Worm (Caenorhabditis elegans) whole organism, young adult: Measurements from ENCODE around the gene fbxc-47.
A peak's percentile ranks its signal among the peaks of the same experiment; 100 is the strongest.

Experiments used
- F33H1.4 ChIP-seq: fragments of 200-800 bp; sonication (Bioruptor generic); IDR thresholded peaks from 2 replicates; pipeline ENCODE4 v1.3.6; 2022; ENCODE audit warnings: missing genetic modification reagents, missing genetic modification characterization, missing compliant biosample characterization
- F39B2.1 ChIP-seq: fragments of 200-800 bp; sonication (Bioruptor generic); IDR thresholded peaks from 2 replicates; pipeline ENCODE4 v1.3.6; 2022; ENCODE audit warnings: missing genetic modification reagents, missing genetic modification characterization, missing compliant biosample characterization
- F55B11.4 ChIP-seq: sonication (generic microtip); optimal IDR thresholded peaks from 2 replicates; lab custom pipeline; 2016; ENCODE audit warnings: missing compliant biosample characterization, missing genetic modification characterization, borderline replicate concordance; ENCODE audit not compliant: insufficient read depth
- F57A8.1 ChIP-seq: fragments of 200-800 bp; sonication (Bioruptor generic); optimal IDR thresholded peaks from 2 replicates; lab custom pipeline; 2018; ENCODE audit warnings: mild to moderate bottlenecking, missing genetic modification characterization, moderate library complexity, missing compliant biosample characterization
- K11D2.4 ChIP-seq: fragments of 200-800 bp; sonication (Bioruptor generic); IDR thresholded peaks from 2 replicates; pipeline ENCODE4 v1.3.6; 2022; ENCODE audit warnings: missing genetic modification reagents, missing genetic modification characterization, missing compliant biosample characterization
- K12H6.12 ChIP-seq: fragments of 200-800 bp; sonication (Bioruptor generic); optimal IDR thresholded peaks from 2 replicates; lab custom pipeline; 2018; ENCODE audit warnings: mild to moderate bottlenecking, missing genetic modification characterization, missing compliant biosample characterization
- T26A5.8 ChIP-seq: sonication (generic microtip); optimal IDR thresholded peaks from 2 replicates; lab custom pipeline; 2016; ENCODE audit warnings: missing genetic modification characterization, missing compliant biosample characterization
- Y53G8AR.9 ChIP-seq: fragments of 200-800 bp; sonication (Bioruptor generic); conservative IDR thresholded peaks from 2 replicates; pipeline ENCODE4 v1.3.6; 2022; ENCODE audit warnings: missing genetic modification reagents, missing genetic modification characterization, missing compliant biosample characterization
- Y56A3A.18 ChIP-seq: fragments of 200-800 bp; sonication (Bioruptor generic); IDR thresholded peaks from 2 replicates; pipeline ENCODE4 v1.3.6; 2022; ENCODE audit warnings: missing genetic modification reagents, missing genetic modification characterization, missing compliant biosample characterization
- Y67H2A.10 ChIP-seq: fragments of 200-800 bp; sonication (Bioruptor generic); conservative IDR thresholded peaks from 2 replicates; pipeline ENCODE4 v1.3.6; 2022; ENCODE audit warnings: missing genetic modification reagents, missing genetic modification characterization, missing compliant biosample characterization
- ZK185.1 ChIP-seq: sonication (generic microtip); optimal IDR thresholded peaks from 2 replicates; lab custom pipeline; 2016; ENCODE audit warnings: mild to moderate bottlenecking, missing genetic modification characterization, missing compliant biosample characterization; ENCODE audit not compliant: poor library complexity, severe bottlenecking
- bed-2 ChIP-seq: fragments of 200-800 bp; sonication (Bioruptor generic); IDR thresholded peaks from 2 replicates; pipeline ENCODE4 v1.3.6; 2022; ENCODE audit warnings: missing genetic modification reagents, missing genetic modification characterization, missing compliant biosample characterization
- ccch-3 ChIP-seq: fragments of 200-800 bp; sonication (Bioruptor generic); optimal IDR thresholded peaks from 2 replicates; lab custom pipeline; 2018; ENCODE audit warnings: mild to moderate bottlenecking, missing genetic modification characterization, missing compliant biosample characterization
- cebp-1 ChIP-seq, 2 experiments: fragments of 200-800 bp in 1 of 2; sonication (Bioruptor generic) in 1 of 2; sonication (generic microtip) in 1 of 2; IDR thresholded peaks in 1 of 2; optimal IDR thresholded peaks in 1 of 2; 2 replicates each; pipeline versions ENCODE4 v1.3.6 to Lab custom; 2017 to 2022; ENCODE audit warnings: missing compliant biosample characterization in 2 of 2, missing genetic modification characterization in 2 of 2, mild to moderate bottlenecking in 1 of 2, missing genetic modification reagents in 1 of 2, moderate library complexity in 1 of 2
- cebp-2 ChIP-seq: fragments of 200-800 bp; sonication (Bioruptor generic); IDR thresholded peaks from 2 replicates; pipeline ENCODE4 v1.3.6; 2022; ENCODE audit warnings: missing genetic modification characterization, missing compliant biosample characterization
- ceh-100 ChIP-seq: fragments of 200-800 bp; sonication (Bioruptor generic); IDR thresholded peaks from 2 replicates; pipeline ENCODE4 v1.3.6; 2022; ENCODE audit warnings: missing genetic modification reagents, missing genetic modification characterization, missing compliant biosample characterization
- dox-1 ChIP-seq: fragments of 200-800 bp; sonication (Bioruptor generic); IDR thresholded peaks from 2 replicates; pipeline ENCODE4 v1.3.6; 2022; ENCODE audit warnings: missing genetic modification reagents, missing genetic modification characterization, missing compliant biosample characterization
- efl-1 ChIP-seq: fragments of 150-350 bp; optimal IDR thresholded peaks from 2 replicates; lab custom pipeline; 2014; ENCODE audit warnings: missing biosample characterization, missing genetic modification reagents, missing genetic modification characterization
- egrh-3 ChIP-seq: fragments of 200-800 bp; sonication (Bioruptor generic); IDR thresholded peaks from 2 replicates; pipeline ENCODE4 v1.3.6; 2022; ENCODE audit warnings: missing genetic modification reagents, missing genetic modification characterization, missing compliant biosample characterization
- ekl-4 ChIP-seq: fragments of 200-800 bp; sonication (Bioruptor generic); IDR thresholded peaks from 2 replicates; pipeline ENCODE4 v1.3.6; 2022; ENCODE audit warnings: missing genetic modification reagents, missing genetic modification characterization, missing compliant biosample characterization
- hmg-1.2 ChIP-seq: fragments of 200-800 bp; sonication (Bioruptor generic); IDR thresholded peaks from 2 replicates; pipeline ENCODE4 v1.3.6; 2022; ENCODE audit warnings: missing genetic modification reagents, missing genetic modification characterization, missing compliant biosample characterization
- lag-1 ChIP-seq: fragments of 200-800 bp; sonication (Bioruptor generic); IDR thresholded peaks from 2 replicates; pipeline ENCODE4 v1.3.6; 2022; ENCODE audit warnings: missing genetic modification reagents, missing genetic modification characterization, missing compliant biosample characterization
- let-526 ChIP-seq: fragments of 200-800 bp; sonication (Bioruptor generic); IDR thresholded peaks from 2 replicates; pipeline ENCODE4 v1.3.6; 2022; ENCODE audit warnings: missing genetic modification reagents, missing genetic modification characterization, missing compliant biosample characterization
- lin-40 ChIP-seq: sonication (generic microtip); optimal IDR thresholded peaks from 2 replicates; lab custom pipeline; 2016; ENCODE audit warnings: missing genetic modification characterization, mild to moderate bottlenecking, missing compliant biosample characterization, missing genotype, missing genetic modification reagents
- madf-6 ChIP-seq: fragments of 200-800 bp; sonication (Bioruptor generic); IDR thresholded peaks from 2 replicates; pipeline ENCODE4 v1.3.6; 2022; ENCODE audit warnings: missing genetic modification reagents, missing genetic modification characterization, missing compliant biosample characterization
- mel-28 ChIP-seq: sonication (generic microtip); optimal IDR thresholded peaks from 2 replicates; lab custom pipeline; 2016; ENCODE audit warnings: borderline replicate concordance, mild to moderate bottlenecking, missing genetic modification characterization, missing compliant biosample characterization
- nfyb-1 ChIP-seq: fragments of 200-800 bp; sonication (Bioruptor generic); IDR thresholded peaks from 2 replicates; pipeline ENCODE4 v1.3.6; 2022; ENCODE audit warnings: missing genetic modification reagents, missing genetic modification characterization, missing compliant biosample characterization
- nhr-120 ChIP-seq: fragments of 200-800 bp; sonication (Bioruptor generic); IDR thresholded peaks from 2 replicates; pipeline ENCODE4 v1.3.6; 2022; ENCODE audit warnings: missing genetic modification characterization, missing compliant biosample characterization
- nhr-90 ChIP-seq: sonication (generic microtip); optimal IDR thresholded peaks from 2 replicates; lab custom pipeline; 2016; ENCODE audit warnings: missing genotype, mild to moderate bottlenecking, missing genetic modification characterization, missing compliant biosample characterization
- sdz-38 ChIP-seq: sonication (generic microtip); optimal IDR thresholded peaks from 2 replicates; lab custom pipeline; 2016; ENCODE audit warnings: missing genotype, missing genetic modification characterization, missing compliant biosample characterization
- tbx-9 ChIP-seq: sonication (generic microtip); optimal IDR thresholded peaks from 2 replicates; lab custom pipeline; 2016; ENCODE audit warnings: borderline replicate concordance, missing genetic modification characterization, inconsistent platforms, missing compliant biosample characterization
- xnd-1 ChIP-seq: sonication (generic microtip); optimal IDR thresholded peaks from 2 replicates; lab custom pipeline; 2016; ENCODE audit warnings: missing genotype, missing genetic modification reagents, missing genetic modification characterization, missing compliant biosample characterization
- zfh-2 ChIP-seq: fragments of 200-800 bp; sonication (Bioruptor generic); conservative IDR thresholded peaks from 2 replicates; pipeline ENCODE4 v1.3.6; 2022; ENCODE audit warnings: missing genetic modification reagents, missing genetic modification characterization, missing compliant biosample characterization
- ztf-18 ChIP-seq: sonication (generic microtip); optimal IDR thresholded peaks from 2 replicates; lab custom pipeline; 2016; ENCODE audit warnings: missing genotype, mild to moderate bottlenecking, missing genetic modification characterization, missing compliant biosample characterization
- ztf-25 ChIP-seq: fragments of 200-800 bp; sonication (Bioruptor generic); IDR thresholded peaks from 2 replicates; pipeline ENCODE4 v1.3.6; 2022; ENCODE audit warnings: missing genetic modification reagents, missing genetic modification characterization, missing compliant biosample characterization

fbxc-47 gene

ce11 chrIV:3803252-3803651 is 2.1 kb upstream of the fbxc-47 start, which contains the start of the genes algn-14 and M02B7.2 (continued):
- TF ChIP-seq xnd-1 (tag; lab: Kevin White, UChicago) (no peak), hmg-1.2 (GFP tag; lab: Robert Waterston, UW) (peak; percentile 30; the same call in 1 of the 2 replicates), Y67H2A.10 (GFP tag; lab: Robert Waterston, UW) (no peak), Y56A3A.18 (GFP tag; lab: Robert Waterston, UW) (no peak), sdz-38 (no peak), cebp-1 (GFP tag; IDR thresholded peaks at IDR 0.05; lab: Robert Waterston, UW) (no peak), cebp-1 (tag; optimal IDR thresholded peaks at IDR 0.05; lab: Kevin White, UChicago) (peak; percentile 63), K12H6.12 (tag; lab: Kevin White, UChicago) (no peak), F39B2.1 (no peak), zfh-2 (GFP tag; lab: Robert Waterston, UW) (no peak), madf-6 (peak; percentile 63; the same call in 1 of the 2 replicates), nhr-90 (tag; lab: Kevin White, UChicago) (no peak), ZK185.1 (tag; lab: Kevin White, UChicago) (no peak), lin-40 (tag; lab: Kevin White, UChicago) (peak; percentile 40), tbx-9 (no peak), lag-1 (GFP tag; lab: Robert Waterston, UW) (no peak), ceh-100 (GFP tag; lab: Robert Waterston, UW) (0 out of 2 replicates have a peak, but pooled peaks have one; percentile 44)
- TF ChIP-seq, all 124 proteins: peak for 22

- TF ChIP-seq ztf-25 (GFP tag; lab: Robert Waterston, UW) (no peak), F57A8.1 (GFP tag; lab: Kevin White, UChicago) (no peak), Y53G8AR.9 (no peak), nfyb-1 (GFP tag; lab: Robert Waterston, UW) (no peak), mel-28 (tag; lab: Kevin White, UChicago) (no peak), nhr-90 (tag; lab: Kevin White, UChicago) (no peak), F55B11.4 (no peak), bed-2 (GFP tag; lab: Robert Waterston, UW) (no peak), ztf-18 (tag; lab: Kevin White, UChicago) (no peak), xnd-1 (tag; lab: Kevin White, UChicago) (no peak), T26A5.8 (tag; lab: Kevin White, UChicago) (no peak), F33H1.4 (GFP tag; lab: Robert Waterston, UW) (no peak), cebp-1 (GFP tag; IDR thresholded peaks at IDR 0.05; lab: Robert Waterston, UW) (no peak), cebp-1 (tag; optimal IDR thresholded peaks at IDR 0.05; lab: Kevin White, UChicago) (no peak)
These were observed 1.8 kb downstream of the fbxc-47 start, which contains the start of gene M02B7.7 for ce11 chrIV:3807092-3807491. Gene M02B7.7 (minus strand): TSS chrIV:3807192.

- no peak for TF ChIP-seq ccch-3 (GFP tag; lab: Kevin White, UChicago)
- no peak for TF ChIP-seq tbx-9
- peak; percentile 33; the same call in 1 of the 2 replicates for TF ChIP-seq dox-1 (GFP tag; lab: Robert Waterston, UW)
- TF ChIP-seq cebp-2: no peak
- TF ChIP-seq xnd-1 (tag; lab: Kevin White, UChicago): no peak
- 0 out of 2 replicates have a peak, but pooled peaks have one; percentile 37 for TF ChIP-seq zfh-2 (GFP tag; lab: Robert Waterston, UW)
- no peak for TF ChIP-seq cebp-1 (GFP tag; IDR thresholded peaks at IDR 0.05; lab: Robert Waterston, UW)
- peak; percentile 14 for TF ChIP-seq cebp-1 (tag; optimal IDR thresholded peaks at IDR 0.05; lab: Kevin White, UChicago)
- TF ChIP-seq efl-1 (GFP tag; lab: Kevin White, UChicago): no peak
These were observed 2.2 kb downstream of the fbxc-47 start for ce11 chrIV:3807545-3807944.

DNA sequence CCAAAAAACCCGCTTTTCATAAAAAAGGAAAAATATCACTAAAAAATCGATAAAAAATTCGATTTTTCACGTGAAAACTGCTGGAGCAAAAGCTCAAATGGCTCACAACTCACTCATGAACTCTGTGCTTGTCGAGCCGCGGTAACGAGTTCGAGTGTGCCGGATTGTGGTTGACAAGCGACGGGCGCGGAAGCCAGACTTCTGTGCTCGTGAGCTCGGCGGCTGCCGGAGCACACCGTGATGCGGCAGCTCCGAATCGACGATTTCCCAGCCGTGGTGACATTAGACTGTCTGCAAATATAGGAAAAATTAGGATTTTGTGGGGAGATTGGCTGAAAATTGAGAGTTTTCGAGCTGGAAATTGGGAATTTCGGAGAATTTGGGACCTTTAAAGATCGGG is 7.5 kb downstream of the fbxc-47 start:
- TF ChIP-seq ekl-4 (no peak), let-526 (GFP tag; lab: Robert Waterston, UW) (no peak), K11D2.4 (GFP tag; lab: Robert Waterston, UW) (no peak), egrh-3 (GFP tag; lab: Robert Waterston, UW) (peak; percentile 44; the same call in 1 of the 2 replicates), zfh-2 (GFP tag; lab: Robert Waterston, UW) (peak; percentile 77), nhr-120 (GFP tag; lab: Robert Waterston, UW) (no peak)
